Worm (Caenorhabditis elegans) whole organism, young adult: ENCODE data around the gene C03G5.14.

Experiments used
- C06A6.2 ChIP-seq: fragments of 200-800 bp; sonication (Bioruptor generic); conservative IDR thresholded peaks from 2 replicates; pipeline ENCODE4 v1.3.6; 2022; ENCODE audit warnings: missing genetic modification characterization, missing compliant biosample characterization
- C17E4.6 ChIP-seq: fragments of 200-800 bp; sonication (Bioruptor generic); IDR thresholded peaks from 2 replicates; pipeline ENCODE4 v1.3.6; 2022; ENCODE audit warnings: missing genetic modification reagents, missing genetic modification characterization, missing compliant biosample characterization
- F37B4.10 ChIP-seq: fragments of 200-800 bp; sonication (Bioruptor generic); IDR thresholded peaks from 2 replicates; pipeline ENCODE4 v1.3.6; 2022; ENCODE audit warnings: missing genetic modification characterization, missing compliant biosample characterization
- Y53G8AR.9 ChIP-seq: fragments of 200-800 bp; sonication (Bioruptor generic); conservative IDR thresholded peaks from 2 replicates; pipeline ENCODE4 v1.3.6; 2022; ENCODE audit warnings: missing genetic modification reagents, missing genetic modification characterization, missing compliant biosample characterization
- Y67H2A.10 ChIP-seq: fragments of 200-800 bp; sonication (Bioruptor generic); conservative IDR thresholded peaks from 2 replicates; pipeline ENCODE4 v1.3.6; 2022; ENCODE audit warnings: missing genetic modification reagents, missing genetic modification characterization, missing compliant biosample characterization
- ZK185.1 ChIP-seq: sonication (generic microtip); optimal IDR thresholded peaks from 2 replicates; lab custom pipeline; 2016; ENCODE audit warnings: mild to moderate bottlenecking, missing genetic modification characterization, missing compliant biosample characterization; ENCODE audit not compliant: poor library complexity, severe bottlenecking
- atf-7 ChIP-seq: sonication (generic microtip); optimal IDR thresholded peaks from 2 replicates; lab custom pipeline; 2017; ENCODE audit warnings: mild to moderate bottlenecking, missing genetic modification characterization, missing compliant biosample characterization
- athp-1 ChIP-seq: sonication (generic microtip); optimal IDR thresholded peaks from 2 replicates; lab custom pipeline; 2017; ENCODE audit warnings: mild to moderate bottlenecking, missing genetic modification characterization, missing compliant biosample characterization
- attf-5 ChIP-seq: fragments of 200-800 bp; sonication (Bioruptor generic); optimal IDR thresholded peaks from 2 replicates; lab custom pipeline; 2018; ENCODE audit warnings: mild to moderate bottlenecking, missing genetic modification characterization, missing compliant biosample characterization
- bed-1 ChIP-seq: fragments of 200-800 bp; sonication (Bioruptor generic); IDR thresholded peaks from 2 replicates; pipeline ENCODE4 v1.3.6; 2022; ENCODE audit warnings: missing genetic modification reagents, missing genetic modification characterization, missing compliant biosample characterization
- cebp-1 ChIP-seq, 2 experiments: fragments of 200-800 bp in 1 of 2; sonication (Bioruptor generic) in 1 of 2; sonication (generic microtip) in 1 of 2; IDR thresholded peaks in 1 of 2; optimal IDR thresholded peaks in 1 of 2; 2 replicates each; pipeline versions ENCODE4 v1.3.6 to Lab custom; 2017 to 2022; ENCODE audit warnings: missing compliant biosample characterization in 2 of 2, missing genetic modification characterization in 2 of 2, mild to moderate bottlenecking in 1 of 2, missing genetic modification reagents in 1 of 2, moderate library complexity in 1 of 2
- ceh-100 ChIP-seq: fragments of 200-800 bp; sonication (Bioruptor generic); IDR thresholded peaks from 2 replicates; pipeline ENCODE4 v1.3.6; 2022; ENCODE audit warnings: missing genetic modification reagents, missing genetic modification characterization, missing compliant biosample characterization
- ceh-58 ChIP-seq: fragments of 200-800 bp; sonication (Bioruptor generic); IDR thresholded peaks from 2 replicates; pipeline ENCODE4 v1.3.6; 2022; ENCODE audit warnings: missing genetic modification characterization, missing compliant biosample characterization
- efl-1 ChIP-seq: fragments of 150-350 bp; optimal IDR thresholded peaks from 2 replicates; lab custom pipeline; 2014; ENCODE audit warnings: missing biosample characterization, missing genetic modification reagents, missing genetic modification characterization
- egrh-3 ChIP-seq: fragments of 200-800 bp; sonication (Bioruptor generic); IDR thresholded peaks from 2 replicates; pipeline ENCODE4 v1.3.6; 2022; ENCODE audit warnings: missing genetic modification reagents, missing genetic modification characterization, missing compliant biosample characterization
- ets-4 ChIP-seq: fragments of 200-800 bp; sonication (Bioruptor generic); optimal IDR thresholded peaks from 2 replicates; lab custom pipeline; 2018; ENCODE audit warnings: mild to moderate bottlenecking, missing genetic modification characterization, missing compliant biosample characterization
- him-1 ChIP-seq: sonication (generic microtip); optimal IDR thresholded peaks from 2 replicates; lab custom pipeline; 2016; ENCODE audit warnings: missing genotype, missing genetic modification reagents, missing genetic modification characterization, missing compliant biosample characterization
- hsf-1 ChIP-seq: fragments of 200-800 bp; sonication (Bioruptor generic); IDR thresholded peaks from 2 replicates; pipeline ENCODE4 v1.3.6; 2022; ENCODE audit warnings: missing genetic modification reagents, missing genetic modification characterization, missing compliant biosample characterization
- lag-1 ChIP-seq: fragments of 200-800 bp; sonication (Bioruptor generic); IDR thresholded peaks from 2 replicates; pipeline ENCODE4 v1.3.6; 2022; ENCODE audit warnings: missing genetic modification reagents, missing genetic modification characterization, missing compliant biosample characterization
- let-607 ChIP-seq, 2 experiments: fragments of 200-800 bp in 1 of 2; sonication (Bioruptor generic) in 1 of 2; sonication (generic microtip) in 1 of 2; optimal IDR thresholded peaks; 2 replicates each; lab custom pipeline; 2016 to 2018; ENCODE audit warnings: mild to moderate bottlenecking in 2 of 2, missing compliant biosample characterization in 2 of 2, missing genetic modification characterization in 2 of 2, moderate library complexity in 2 of 2, missing genotype in 1 of 2
- lin-26 ChIP-seq: fragments of 200-800 bp; sonication (Bioruptor generic); IDR thresholded peaks from 2 replicates; pipeline ENCODE4 v1.3.6; 2022; ENCODE audit warnings: missing genetic modification reagents, missing genetic modification characterization, missing compliant biosample characterization
- lin-40 ChIP-seq: sonication (generic microtip); optimal IDR thresholded peaks from 2 replicates; lab custom pipeline; 2016; ENCODE audit warnings: missing genetic modification characterization, mild to moderate bottlenecking, missing compliant biosample characterization, missing genotype, missing genetic modification reagents
- lin-54 ChIP-seq: fragments of 200-800 bp; sonication (Bioruptor generic); optimal IDR thresholded peaks from 2 replicates; lab custom pipeline; 2018; ENCODE audit warnings: mild to moderate bottlenecking, missing genetic modification characterization, missing compliant biosample characterization
- nfya-2 ChIP-seq: fragments of 200-800 bp; sonication (Bioruptor generic); IDR thresholded peaks from 2 replicates; pipeline ENCODE4 v1.3.6; 2022; ENCODE audit warnings: missing genetic modification reagents, missing genetic modification characterization, missing compliant biosample characterization
- nfyb-1 ChIP-seq: fragments of 200-800 bp; sonication (Bioruptor generic); IDR thresholded peaks from 2 replicates; pipeline ENCODE4 v1.3.6; 2022; ENCODE audit warnings: missing genetic modification reagents, missing genetic modification characterization, missing compliant biosample characterization
- nhr-120 ChIP-seq: fragments of 200-800 bp; sonication (Bioruptor generic); IDR thresholded peaks from 2 replicates; pipeline ENCODE4 v1.3.6; 2022; ENCODE audit warnings: missing genetic modification characterization, missing compliant biosample characterization
- nhr-179 ChIP-seq: sonication (generic microtip); optimal IDR thresholded peaks from 2 replicates; lab custom pipeline; 2016; ENCODE audit warnings: mild to moderate bottlenecking, missing genetic modification characterization, missing compliant biosample characterization
- nhr-80 ChIP-seq: sonication (generic microtip); optimal IDR thresholded peaks from 2 replicates; lab custom pipeline; 2016; ENCODE audit warnings: missing genetic modification characterization, missing compliant biosample characterization
- pbrm-1 ChIP-seq: fragments of 200-800 bp; sonication (Bioruptor generic); IDR thresholded peaks from 2 replicates; pipeline ENCODE4 v1.3.6; 2022; ENCODE audit warnings: missing genetic modification reagents, missing genetic modification characterization, missing compliant biosample characterization
- pha-4 ChIP-seq: fragments of 150-350 bp; sonication (generic microtip); optimal IDR thresholded peaks from 2 replicates; lab custom pipeline; 2014; ENCODE audit warnings: missing biosample characterization, missing genetic modification reagents, missing genetic modification characterization
- repo-1 ChIP-seq: sonication (generic microtip); optimal IDR thresholded peaks from 2 replicates; lab custom pipeline; 2017; ENCODE audit warnings: mild to moderate bottlenecking, missing genetic modification characterization, missing compliant biosample characterization
- somi-1 ChIP-seq: fragments of 200-800 bp; sonication (Bioruptor generic); optimal IDR thresholded peaks from 2 replicates; lab custom pipeline; 2018; ENCODE audit warnings: mild to moderate bottlenecking, missing genetic modification characterization, missing compliant biosample characterization
- tbp1 ChIP-seq: fragments of 200-800 bp; sonication (Bioruptor generic); optimal IDR thresholded peaks from 2 replicates; lab custom pipeline; 2018; ENCODE audit warnings: mild to moderate bottlenecking, missing genetic modification characterization, missing compliant biosample characterization
- tlf-1 ChIP-seq: fragments of 200-800 bp; sonication (Bioruptor generic); optimal IDR thresholded peaks from 2 replicates; lab custom pipeline; 2018; ENCODE audit warnings: mild to moderate bottlenecking, missing genetic modification characterization, missing compliant biosample characterization
- unc-62 ChIP-seq: fragments of 150-350 bp; optimal IDR thresholded peaks from 2 replicates; lab custom pipeline; 2014; ENCODE audit warnings: missing biosample characterization, missing genetic modification reagents, missing genetic modification characterization
- zim-3 ChIP-seq: sonication (generic microtip); optimal IDR thresholded peaks from 2 replicates; lab custom pipeline; 2017; ENCODE audit warnings: mild to moderate bottlenecking, missing genetic modification characterization, moderate library complexity, missing compliant biosample characterization
- ztf-18 ChIP-seq: sonication (generic microtip); optimal IDR thresholded peaks from 2 replicates; lab custom pipeline; 2016; ENCODE audit warnings: missing genotype, mild to moderate bottlenecking, missing genetic modification characterization, missing compliant biosample characterization
- ztf-3 ChIP-seq: fragments of 200-800 bp; sonication (Bioruptor generic); optimal IDR thresholded peaks from 2 replicates; lab custom pipeline; 2018; ENCODE audit warnings: mild to moderate bottlenecking, missing genetic modification characterization, missing compliant biosample characterization

Gene C03G5.14

DNA sequence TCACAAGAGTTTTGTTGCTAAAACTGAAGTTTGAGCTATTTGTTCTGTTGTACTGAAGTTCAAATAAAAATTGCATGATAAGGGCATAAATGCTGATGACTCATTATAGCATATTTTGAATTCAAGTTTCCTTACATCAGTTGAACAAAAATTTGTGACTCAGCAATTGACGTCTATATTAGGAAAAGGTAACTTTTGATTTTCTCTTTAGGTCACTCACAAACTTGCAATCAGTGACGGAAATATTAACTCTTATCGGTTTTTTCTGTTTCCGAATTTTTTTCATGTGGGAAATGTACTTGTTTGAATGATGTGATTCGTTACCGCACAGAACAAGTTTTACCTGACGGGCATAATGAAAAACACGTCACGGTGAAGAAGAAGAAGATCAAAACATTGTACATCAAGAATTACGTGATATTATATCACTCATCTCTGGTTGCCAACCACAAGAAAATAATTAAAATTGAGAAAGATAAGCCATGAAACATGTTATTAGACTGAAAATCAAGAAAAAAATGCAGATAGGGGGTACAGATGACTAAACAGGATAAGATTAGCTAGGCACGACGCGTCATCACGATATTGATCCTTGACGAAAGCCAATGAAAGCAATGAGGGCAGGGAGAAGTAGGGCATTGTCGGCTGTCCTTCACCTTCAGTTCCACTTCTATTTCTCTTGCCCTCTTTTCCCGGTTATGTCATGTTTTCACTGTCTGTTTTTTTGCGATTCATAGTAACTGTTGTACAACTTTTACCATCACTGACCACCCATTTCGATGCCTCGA lies 42.1 kb downstream of the C03G5.14 start:
- no peak for TF ChIP-seq somi-1
- TF ChIP-seq nhr-80 (tag; lab: Kevin White, UChicago) = peak; percentile 60

DNA sequence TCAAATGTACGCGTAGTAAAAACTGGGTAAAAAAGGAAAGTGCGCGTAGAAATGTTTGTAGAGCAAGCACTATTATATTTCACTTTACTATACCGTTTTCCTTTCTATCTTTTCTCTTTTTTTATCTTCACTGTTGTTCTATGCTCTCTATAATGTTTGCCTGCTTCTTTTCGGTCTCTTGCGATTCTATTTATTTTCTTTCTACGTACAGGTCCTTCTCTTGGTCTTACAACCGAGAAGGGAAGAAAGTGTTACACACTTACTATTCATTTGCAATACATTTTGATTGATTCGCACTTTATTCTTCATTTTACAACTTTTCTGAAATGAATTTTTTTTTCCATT lies 42.7 kb downstream of the C03G5.14 start:
- no peak for TF ChIP-seq nhr-120 (GFP tag; lab: Robert Waterston, UW)
- no peak for TF ChIP-seq ZK185.1
- no peak for TF ChIP-seq lin-40
- TF ChIP-seq egrh-3 = no peak
- TF ChIP-seq nhr-179 = no peak
- TF ChIP-seq repo-1 = no peak
- TF ChIP-seq, all 124 proteins: peak for 0

DNA sequence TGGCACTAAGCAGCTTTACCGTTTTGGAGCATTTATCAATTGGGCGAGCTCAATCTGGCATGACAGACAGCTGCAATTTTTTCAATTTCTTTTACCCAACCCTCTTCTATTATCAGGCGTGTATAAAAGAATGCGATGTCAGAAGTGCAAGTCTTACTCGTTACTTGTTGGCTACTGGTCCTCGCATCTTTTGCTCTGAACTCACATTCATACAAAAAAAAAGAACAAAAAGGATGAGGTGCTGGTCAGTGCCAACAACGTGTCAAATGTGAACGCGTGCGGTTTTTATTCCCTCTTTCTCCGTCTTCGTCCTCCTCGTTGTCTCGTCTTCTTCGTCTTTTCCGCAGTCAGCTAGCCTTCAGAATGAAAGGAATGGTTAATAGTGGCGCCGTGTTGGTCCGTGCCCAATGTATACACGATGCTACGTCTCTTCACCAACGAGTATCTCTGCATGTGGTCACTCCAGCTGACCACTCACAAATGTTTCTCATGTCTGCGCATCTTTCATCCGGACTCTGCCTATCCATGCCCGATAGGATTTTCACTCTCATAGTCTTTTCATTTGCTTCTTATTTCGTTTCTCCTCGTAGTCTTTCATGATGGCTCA lies 44.2 kb downstream of the C03G5.14 start:
- TF ChIP-seq ceh-100 (GFP tag; lab: Robert Waterston, UW) = no peak
- no peak for TF ChIP-seq tlf-1 (GFP tag; lab: Kevin White, UChicago)
- TF ChIP-seq ceh-58 (GFP tag; lab: Robert Waterston, UW) = no peak
- no peak for TF ChIP-seq pbrm-1 (GFP tag; lab: Robert Waterston, UW)
- TF ChIP-seq attf-5 (GFP tag; lab: Kevin White, UChicago) = no peak
- TF ChIP-seq C06A6.2 (GFP tag; lab: Robert Waterston, UW) = no peak
- 0 out of 2 replicates have a peak, but pooled peaks have one; percentile 42 for TF ChIP-seq nfyb-1 (GFP tag; lab: Robert Waterston, UW)
- TF ChIP-seq, all 124 proteins: peak for 1

DNA sequence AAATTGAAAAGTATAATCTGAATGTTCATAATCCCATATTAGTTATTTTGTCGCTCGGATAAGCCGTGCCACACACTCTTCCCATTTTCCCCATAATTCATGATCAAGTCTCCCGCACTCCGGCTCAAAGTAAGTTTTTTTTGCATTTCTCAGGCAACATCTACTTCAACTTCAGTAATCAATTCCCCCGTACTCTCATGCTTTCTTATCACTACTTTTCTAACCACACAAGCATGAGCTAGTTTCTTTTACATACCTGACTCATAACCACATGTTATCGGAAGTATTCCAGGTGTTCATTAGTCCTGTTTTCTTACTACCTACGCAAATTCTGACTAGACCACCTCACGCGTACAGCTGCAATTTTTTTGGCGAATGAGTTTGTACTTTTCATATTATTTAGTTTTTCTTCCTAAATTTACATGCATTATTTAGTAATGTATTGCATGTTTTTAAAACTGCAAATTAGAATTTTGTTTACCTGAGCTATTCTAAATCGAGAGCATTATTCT lies 44.9 kb downstream of the C03G5.14 start:
- no peak for TF ChIP-seq ztf-3 (GFP tag; lab: Kevin White, UChicago)
- TF ChIP-seq cebp-1 (GFP tag; IDR thresholded peaks at IDR 0.05; lab: Robert Waterston, UW) = no peak
- TF ChIP-seq cebp-1 (tag; optimal IDR thresholded peaks at IDR 0.05; lab: Kevin White, UChicago) = no peak
- no peak for TF ChIP-seq zim-3
- TF ChIP-seq bed-1 (GFP tag; lab: Robert Waterston, UW) = no peak
- TF ChIP-seq athp-1 (tag; lab: Kevin White, UChicago) = no peak
- no peak for TF ChIP-seq C17E4.6 (GFP tag; lab: Robert Waterston, UW)
- no peak for TF ChIP-seq Y53G8AR.9 (GFP tag; lab: Robert Waterston, UW)
- no peak for TF ChIP-seq efl-1 (GFP tag; lab: Kevin White, UChicago)
- TF ChIP-seq ztf-18 (tag; lab: Kevin White, UChicago) = no peak
- TF ChIP-seq Y67H2A.10 (GFP tag; lab: Robert Waterston, UW) = no peak
- no peak for TF ChIP-seq lin-26
- no peak for TF ChIP-seq him-1
- TF ChIP-seq lin-54 (GFP tag; lab: Kevin White, UChicago) = no peak
- TF ChIP-seq hsf-1 (GFP tag; lab: Robert Waterston, UW) = no peak
- TF ChIP-seq, all 124 proteins: peak for 0

DNA sequence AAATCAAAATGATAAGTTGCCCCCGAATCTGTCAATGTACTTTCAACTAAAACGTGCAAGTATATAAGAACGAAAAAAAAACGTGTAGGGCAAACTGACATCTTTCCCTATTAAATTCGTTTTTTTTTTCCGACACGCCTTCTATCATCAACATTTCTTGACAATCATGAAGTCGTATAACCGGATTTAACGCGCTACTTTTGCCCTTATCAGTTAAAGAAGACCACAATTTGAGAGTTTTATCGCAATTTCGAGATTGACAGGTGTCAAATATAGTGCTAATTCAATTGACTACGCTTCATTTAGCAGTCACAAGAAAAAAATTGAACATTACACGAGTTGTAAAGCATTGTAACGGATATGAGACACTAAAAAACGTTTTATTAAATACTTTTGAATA lies 45.5 kb downstream of the C03G5.14 start:
- TF ChIP-seq nhr-80 (tag; lab: Kevin White, UChicago) = peak; percentile 79
- peak; percentile 45 to 55 for TF ChIP-seq let-607 (tag; optimal IDR thresholded peaks at IDR 0.05; lab: Kevin White, UChicago)
- TF ChIP-seq atf-7 (tag; lab: Kevin White, UChicago) = peak; percentile 24
- TF ChIP-seq unc-62 = peak; percentile 89
- TF ChIP-seq lag-1 (GFP tag; lab: Robert Waterston, UW) = no peak
- TF ChIP-seq lin-40 = peak; percentile 34
- TF ChIP-seq ets-4 = peak; percentile 99
- peak; percentile 12 for TF ChIP-seq pha-4 (tag; lab: Kevin White, UChicago)
- no peak for TF ChIP-seq nfya-2 (GFP tag; lab: Robert Waterston, UW)
- peak; percentile 20 for TF ChIP-seq tbp1 (GFP tag; lab: Kevin White, UChicago)
- no peak for TF ChIP-seq F37B4.10 (GFP tag; lab: Robert Waterston, UW)
